Fruit fly (Drosophila melanogaster) whole organism, wandering third instar larva: ENCODE results near the gene Amnionless.

Experiments used
- OdsH ChIP-seq: fragments of 200-800 bp; sonication (Bioruptor generic); optimal IDR thresholded peaks from 2 replicates; lab custom pipeline; 2016; ENCODE audit warnings: missing biosample characterization, mild to moderate bottlenecking, missing genetic modification characterization
- psq ChIP-seq: fragments of 200-800 bp; sonication (Bioruptor generic); optimal IDR thresholded peaks from 3 replicates; lab custom pipeline; 2017; ENCODE audit warnings: missing biosample characterization, mild to moderate bottlenecking, missing genetic modification characterization, moderate library complexity

DNA sequence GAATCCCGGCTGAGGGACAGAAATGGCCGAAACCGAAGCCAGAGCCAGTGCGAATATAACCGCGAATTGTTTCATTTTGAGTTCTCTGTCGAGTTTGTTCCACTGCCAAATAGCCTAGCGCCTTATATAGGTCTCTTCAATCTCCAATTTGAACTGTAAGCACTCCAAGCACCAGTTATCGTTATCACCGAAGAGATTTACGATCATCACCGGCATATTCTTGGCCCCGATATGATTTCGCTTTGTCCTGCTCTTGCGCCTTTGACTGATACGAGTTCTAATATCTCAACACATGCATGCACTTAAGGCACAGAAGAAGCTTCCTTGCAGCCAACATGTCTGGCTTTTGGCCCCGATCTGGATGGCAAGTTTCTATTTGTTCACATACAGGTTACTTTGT, 30.2 kb upstream of the Amnionless start, which contains the start of gene CG11912:
- TF ChIP-seq psq, result no peak
- no peak for TF ChIP-seq OdsH (GFP tag; lab: Kevin White, UChicago)
